Worm (Caenorhabditis elegans): ENCODE results near the gene abu-2.

DNA sequence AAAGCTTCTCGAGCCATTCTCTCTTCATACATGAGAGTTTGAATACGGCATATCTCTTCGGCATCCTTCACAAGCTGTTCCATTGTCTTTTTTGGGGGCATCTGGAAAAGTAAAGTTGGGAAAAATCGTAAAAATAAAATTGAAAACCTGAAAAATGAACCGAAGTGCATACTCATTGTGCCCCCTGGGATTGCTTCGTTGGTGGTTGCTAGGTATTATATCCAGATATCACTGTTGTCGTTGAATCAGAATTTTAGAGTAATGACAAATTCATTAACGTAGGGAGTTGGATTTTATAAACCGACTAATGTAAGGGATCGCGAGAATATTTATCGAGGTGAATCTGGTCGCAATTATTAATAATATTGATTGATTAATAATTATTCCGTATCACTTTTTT lies 28.9 kb downstream of the abu-2 start, which contains the start of gene F56C3.10:
- TF ChIP-seq hif-1 (tag; optimal IDR thresholded peaks at IDR 0.05) (no peak), zip-2 (tag; optimal IDR thresholded peaks at IDR 0.05) (no peak), Y105C5A.15 (GFP tag; IDR thresholded peaks at IDR 0.05) (no peak), ceh-82 (tag; optimal IDR thresholded peaks at IDR 0.05) (no peak), aly-2 (tag; optimal IDR thresholded peaks at IDR 0.05) (no peak), lin-13 (GFP tag; optimal IDR thresholded peaks at IDR 0.05) (no peak), skn-1 (tag; optimal IDR thresholded peaks at IDR 0.05) (no peak)
